Fruit fly (Drosophila melanogaster): ENCODE data around the gene Plp.
A peak's percentile ranks its signal among the peaks of the same experiment; 100 is the strongest.

Gene Plp

DNA sequence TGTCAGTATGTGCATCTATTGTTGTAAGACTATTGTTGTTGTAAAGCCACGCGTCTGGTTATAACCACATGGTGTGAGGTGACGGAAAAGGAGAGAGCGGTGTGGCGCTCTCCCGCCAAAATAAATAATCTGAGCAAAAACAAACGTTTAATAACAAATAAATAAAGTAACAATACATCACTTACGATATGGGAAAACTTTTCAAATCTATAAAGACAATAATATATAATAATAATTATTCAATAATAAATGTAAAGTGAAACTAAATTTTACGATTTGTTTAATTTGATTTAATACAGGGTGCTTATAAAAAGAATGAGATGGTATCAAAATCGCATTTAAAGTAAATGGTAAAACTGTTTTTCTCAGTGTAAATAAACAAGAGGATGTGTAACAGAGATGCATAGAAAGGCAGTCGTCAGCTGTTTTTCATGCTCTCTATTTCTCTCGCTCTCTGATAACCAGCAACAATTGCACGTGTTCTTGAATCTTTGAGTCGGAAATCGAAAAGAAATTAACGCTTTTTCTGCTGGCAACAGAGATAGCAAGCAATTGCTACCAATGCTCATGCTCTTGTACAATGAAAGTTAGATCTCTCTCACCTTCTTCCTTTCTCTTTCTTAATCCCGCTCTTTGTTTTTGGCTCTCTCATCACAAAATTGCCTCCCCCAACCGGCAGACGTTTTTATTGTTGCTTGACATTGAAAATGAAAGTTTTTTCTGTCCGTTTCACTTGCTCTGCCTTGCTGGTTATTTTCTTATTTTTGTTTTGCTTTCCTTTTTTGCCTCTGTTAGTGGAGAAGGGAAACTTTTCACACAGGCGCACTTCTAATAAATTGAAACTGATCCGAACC, 4.4 kb upstream of the Plp start (continued):
- TF ChIP-seq Meics (GFP tag; optimal IDR thresholded peaks at IDR 0.05): peak; percentile 92
- TF ChIP-seq ash1 (GFP tag; optimal IDR thresholded peaks at IDR 0.05): no peak
- TF ChIP-seq p53 (GFP tag; optimal IDR thresholded peaks at IDR 0.05): peak; percentile 13
- TF ChIP-seq CG2875 (GFP tag; optimal IDR thresholded peaks at IDR 0.05): peak; percentile 87
- no peak; the same call in 1 of the 2 replicates for TF ChIP-seq hbn (GFP tag; IDR thresholded peaks at IDR 0.05; ENCODE audit: partially characterized antibody)
- TF ChIP-seq bigmax (GFP tag; optimal IDR thresholded peaks at IDR 0.05): no peak
- TF ChIP-seq CG2202 (tag; optimal IDR thresholded peaks at IDR 0.05): peak; percentile 72
- TF ChIP-seq Asciz (GFP tag; optimal IDR thresholded peaks at IDR 0.05): peak; percentile 84
- TF ChIP-seq CG2116 (GFP tag; optimal IDR thresholded peaks at IDR 0.05): peak; percentile 76
- peak; percentile 76 for TF ChIP-seq CG12659 (GFP tag; optimal IDR thresholded peaks at IDR 0.05)
- peak; percentile 85 for TF ChIP-seq CG30403 (GFP tag; optimal IDR thresholded peaks at IDR 0.05)
- TF ChIP-seq pfk (GFP tag; optimal IDR thresholded peaks at IDR 0.05): peak; percentile 40
- TF ChIP-seq dan (GFP tag; IDR thresholded peaks at IDR 0.05): no peak
- peak; percentile 76 for TF ChIP-seq CG7357 (GFP tag; IDR thresholded peaks at IDR 0.05)
- TF ChIP-seq Hr3 (GFP tag; optimal IDR thresholded peaks at IDR 0.05): peak; percentile 64
- TF ChIP-seq Mad (GFP tag; optimal IDR thresholded peaks at IDR 0.05): no peak
- TF ChIP-seq CG11093 (GFP tag; IDR thresholded peaks at IDR 0.05): no peak; the same call in 2 of the 3 replicates
- TF ChIP-seq CG9215 (GFP tag; IDR thresholded peaks at IDR 0.05): no peak; the same call in 1 of the 2 replicates
- peak; percentile 83 for TF ChIP-seq CG4360 (GFP tag; IDR thresholded peaks at IDR 0.05)
- TF ChIP-seq row (GFP tag; IDR thresholded peaks at IDR 0.05): peak; percentile 74
- peak; percentile 49 for TF ChIP-seq CG31388 (GFP tag; optimal IDR thresholded peaks at IDR 0.05)
- no peak for TF ChIP-seq ems (GFP tag; optimal IDR thresholded peaks at IDR 0.05)
- TF ChIP-seq jigr1 (GFP tag; IDR thresholded peaks at IDR 0.05): 0 out of 3 replicates have a peak, but pooled peaks have one; percentile 7
- peak; percentile 70 for TF ChIP-seq CG10959 (GFP tag; IDR thresholded peaks at IDR 0.05)
- TF ChIP-seq PHDP (tag; optimal IDR thresholded peaks at IDR 0.05): peak; percentile 86
- no peak for TF ChIP-seq shn (GFP tag; optimal IDR thresholded peaks at IDR 0.05)
- no peak for TF ChIP-seq sc (optimal IDR thresholded peaks at IDR 0.05)
- peak; percentile 77 for TF ChIP-seq sc (GFP tag; optimal IDR thresholded peaks at IDR 0.05)
- no peak for TF ChIP-seq br (optimal IDR thresholded peaks at IDR 0.05)
- peak; percentile 88 for TF ChIP-seq salm (tag; optimal IDR thresholded peaks at IDR 0.05)
- no peak for TF ChIP-seq CG17802 (tag; optimal IDR thresholded peaks at IDR 0.05)
- peak; percentile 82 for TF ChIP-seq CG17385 (GFP tag; optimal IDR thresholded peaks at IDR 0.05)
- peak; percentile 10 for TF ChIP-seq Usf (GFP tag; optimal IDR thresholded peaks at IDR 0.05)
- TF ChIP-seq MBD-R2 (GFP tag; IDR thresholded peaks at IDR 0.05): no peak
- TF ChIP-seq knrl (GFP tag; IDR thresholded peaks at IDR 0.05; ENCODE audit: partially characterized antibody): no peak
- TF ChIP-seq CG4424 (GFP tag; optimal IDR thresholded peaks at IDR 0.05): peak; percentile 86
- TF ChIP-seq ap (GFP tag; IDR thresholded peaks at IDR 0.05): peak; percentile 79
- TF ChIP-seq chinmo (GFP tag; IDR thresholded peaks at IDR 0.05; ENCODE audit: partially characterized antibody): 0 out of 4 replicates have a peak, but pooled peaks have one; percentile 20
- TF ChIP-seq Med (GFP tag): peak; percentile 55
- TF ChIP-seq CG3281 (GFP tag; optimal IDR thresholded peaks at IDR 0.05): peak; percentile 92
- TF ChIP-seq D (optimal IDR thresholded peaks at IDR 0.05): no peak
- peak; percentile 93 for TF ChIP-seq D (GFP tag; optimal IDR thresholded peaks at IDR 0.05)
- TF ChIP-seq ci (GFP tag; IDR thresholded peaks at IDR 0.05): peak; percentile 59; the same call in 2 of the 3 replicates
- TF ChIP-seq cg (GFP tag; optimal IDR thresholded peaks at IDR 0.05): no peak
- peak; percentile 91 for TF ChIP-seq zf30C (GFP tag; optimal IDR thresholded peaks at IDR 0.05)
- TF ChIP-seq onecut (GFP tag; IDR thresholded peaks at IDR 0.05): peak; percentile 69; the same call in 1 of the 2 replicates
- TF ChIP-seq CG13775 (GFP tag; optimal IDR thresholded peaks at IDR 0.05): peak; percentile 75
- no peak for TF ChIP-seq B-H2 (GFP tag; optimal IDR thresholded peaks at IDR 0.05)
- peak; percentile 97 for TF ChIP-seq vvl (GFP tag; IDR thresholded peaks at IDR 0.05)
- peak; percentile 9 for TF ChIP-seq eyg (GFP tag; optimal IDR thresholded peaks at IDR 0.05)

All from whole organism, embryonic.